Worm (Caenorhabditis elegans) whole organism, young adult: Measurements from ENCODE around the gene srxa-6.

Source experiments
- ceh-91 ChIP-seq: fragments of 200-800 bp; sonication (Bioruptor generic); IDR thresholded peaks from 2 replicates; pipeline ENCODE4 v1.3.6; 2022; ENCODE audit warnings: missing genetic modification reagents, missing genetic modification characterization, missing compliant biosample characterization
- him-1 ChIP-seq: sonication (generic microtip); optimal IDR thresholded peaks from 2 replicates; lab custom pipeline; 2016; ENCODE audit warnings: missing genotype, missing genetic modification reagents, missing genetic modification characterization, missing compliant biosample characterization
- hmg-20 ChIP-seq: fragments of 200-800 bp; sonication (Bioruptor generic); IDR thresholded peaks from 2 replicates; pipeline ENCODE4 v1.3.6; 2022; ENCODE audit warnings: missing genetic modification reagents, missing genetic modification characterization, missing compliant biosample characterization
- lag-1 ChIP-seq: fragments of 200-800 bp; sonication (Bioruptor generic); IDR thresholded peaks from 2 replicates; pipeline ENCODE4 v1.3.6; 2022; ENCODE audit warnings: missing genetic modification reagents, missing genetic modification characterization, missing compliant biosample characterization
- lin-35 ChIP-seq, 3 experiments: fragments of 150-350 bp in 2 of 3; sonication (generic microtip) in 1 of 3; optimal IDR thresholded peaks; 2 replicates each; lab custom pipeline; 2014 to 2018; ENCODE audit warnings: missing biosample characterization in 3 of 3, missing genetic modification characterization in 3 of 3, missing genetic modification reagents in 3 of 3
- lsl-1 ChIP-seq: fragments of 200-800 bp; sonication (Bioruptor generic); optimal IDR thresholded peaks from 2 replicates; lab custom pipeline; 2018; ENCODE audit warnings: mild to moderate bottlenecking, missing genetic modification characterization, moderate library complexity, missing compliant biosample characterization
- nhr-80 ChIP-seq: sonication (generic microtip); optimal IDR thresholded peaks from 2 replicates; lab custom pipeline; 2016; ENCODE audit warnings: missing genetic modification characterization, missing compliant biosample characterization
- somi-1 ChIP-seq: fragments of 200-800 bp; sonication (Bioruptor generic); optimal IDR thresholded peaks from 2 replicates; lab custom pipeline; 2018; ENCODE audit warnings: mild to moderate bottlenecking, missing genetic modification characterization, missing compliant biosample characterization
- zim-3 ChIP-seq: sonication (generic microtip); optimal IDR thresholded peaks from 2 replicates; lab custom pipeline; 2017; ENCODE audit warnings: mild to moderate bottlenecking, missing genetic modification characterization, moderate library complexity, missing compliant biosample characterization
- ztf-3 ChIP-seq: fragments of 200-800 bp; sonication (Bioruptor generic); optimal IDR thresholded peaks from 2 replicates; lab custom pipeline; 2018; ENCODE audit warnings: mild to moderate bottlenecking, missing genetic modification characterization, missing compliant biosample characterization

- no peak for TF ChIP-seq hmg-20
- no peak for TF ChIP-seq zim-3 (tag; lab: Kevin White, UChicago)
- no peak for TF ChIP-seq somi-1 (GFP tag; lab: Kevin White, UChicago)
- TF ChIP-seq ztf-3 (GFP tag; lab: Kevin White, UChicago), result no peak
- no peak for TF ChIP-seq him-1 (tag; lab: Kevin White, UChicago)
- no peak for TF ChIP-seq ceh-91 (GFP tag; lab: Robert Waterston, UW)
- TF ChIP-seq lag-1 (GFP tag; lab: Robert Waterston, UW), result no peak
- TF ChIP-seq lsl-1 (GFP tag; lab: Kevin White, UChicago), result no peak
- no peak for TF ChIP-seq nhr-80 (tag; lab: Kevin White, UChicago)
- TF ChIP-seq lin-35 (GFP tag; optimal IDR thresholded peaks at IDR 0.05; lab: Kevin White, UChicago), result no peak
Observed at ce11 chrV:20713620-20714019, 21.1 kb upstream of the srxa-6 start, which contains the start of gene Y44A6C.1.
